Worm (Caenorhabditis elegans) whole organism, L2 larva: ENCODE data around the gene C54C6.5.
A peak's percentile ranks its signal among the peaks of the same experiment; 100 is the strongest.

Experiments used
- F13H6.1 ChIP-seq: sonication (generic microtip); optimal IDR thresholded peaks from 2 replicates; lab custom pipeline; 2016; ENCODE audit warnings: missing genetic modification characterization, missing compliant biosample characterization
- R02D3.7 ChIP-seq: fragments of 150-350 bp; optimal IDR thresholded peaks from 2 replicates; lab custom pipeline; 2014; ENCODE audit warnings: missing biosample characterization, missing genetic modification characterization
- alr-1 ChIP-seq: fragments of 150-350 bp; optimal IDR thresholded peaks from 2 replicates; lab custom pipeline; 2014; ENCODE audit warnings: missing biosample characterization, missing genetic modification characterization
- aly-2 ChIP-seq: fragments of 150-350 bp; optimal IDR thresholded peaks from 2 replicates; lab custom pipeline; 2014; ENCODE audit warnings: missing biosample characterization, missing genetic modification characterization
- blmp-1 ChIP-seq: sonication (generic microtip); optimal IDR thresholded peaks from 2 replicates; lab custom pipeline; 2017; ENCODE audit warnings: missing genetic modification characterization, mild to moderate bottlenecking, missing compliant biosample characterization, antibody characterized with exemption, moderate library complexity; ENCODE audit not compliant: insufficient read depth
- ceh-16 ChIP-seq: fragments of 150-350 bp; optimal IDR thresholded peaks from 2 replicates; lab custom pipeline; 2014; ENCODE audit warnings: missing biosample characterization, missing genetic modification characterization
- ceh-82 ChIP-seq: fragments of 150-350 bp; optimal IDR thresholded peaks from 2 replicates; lab custom pipeline; 2014; ENCODE audit warnings: missing biosample characterization, missing genetic modification characterization
- crh-2 ChIP-seq: sonication (generic microtip); optimal IDR thresholded peaks from 2 replicates; lab custom pipeline; 2017; ENCODE audit warnings: missing biosample characterization, missing genetic modification characterization
- dmd-4 ChIP-seq: sonication (generic microtip); optimal IDR thresholded peaks from 2 replicates; lab custom pipeline; 2017; ENCODE audit warnings: missing biosample characterization, missing genetic modification characterization
- elt-1 ChIP-seq: fragments of 150-350 bp; optimal IDR thresholded peaks from 2 replicates; lab custom pipeline; 2014; ENCODE audit warnings: missing biosample characterization, missing genetic modification characterization
- lin-13 ChIP-seq: fragments of 150-350 bp; optimal IDR thresholded peaks from 2 replicates; lab custom pipeline; 2014; ENCODE audit warnings: missing biosample characterization, missing genetic modification reagents, missing genetic modification characterization
- lsy-2 ChIP-seq, 2 experiments: fragments of 150-350 bp in 1 of 2; sonication (generic microtip) in 1 of 2; optimal IDR thresholded peaks; 2 replicates each; lab custom pipeline; 2014 to 2017; ENCODE audit warnings: missing biosample characterization in 2 of 2, missing genetic modification characterization in 2 of 2
- nhr-11 ChIP-seq: fragments of 150-350 bp; optimal IDR thresholded peaks from 2 replicates; lab custom pipeline; 2014; ENCODE audit warnings: missing biosample characterization, missing genetic modification characterization
- nhr-12 ChIP-seq: fragments of 150-350 bp; optimal IDR thresholded peaks from 2 replicates; lab custom pipeline; 2014; ENCODE audit warnings: missing biosample characterization, missing genetic modification characterization
- nhr-23 ChIP-seq: fragments of 150-350 bp; optimal IDR thresholded peaks from 2 replicates; lab custom pipeline; 2014; ENCODE audit warnings: missing biosample characterization, missing genetic modification reagents, missing genetic modification characterization
- skn-1 ChIP-seq: sonication (generic microtip); optimal IDR thresholded peaks from 2 replicates; lab custom pipeline; 2017; ENCODE audit warnings: missing biosample characterization, missing genetic modification characterization
- sma-3 ChIP-seq: sonication (generic microtip); optimal IDR thresholded peaks from 2 replicates; lab custom pipeline; 2016; ENCODE audit warnings: missing genetic modification reagents, missing genetic modification characterization, missing compliant biosample characterization
- sma-9 ChIP-seq, 2 experiments: fragments of 150-350 bp in 1 of 2; sonication (generic microtip) in 1 of 2; optimal IDR thresholded peaks; 2 replicates each; lab custom pipeline; 2014 to 2016; ENCODE audit warnings: missing genetic modification characterization in 2 of 2, mild to moderate bottlenecking in 1 of 2, missing biosample characterization in 1 of 2, missing compliant biosample characterization in 1 of 2, missing genetic modification reagents in 1 of 2, moderate library complexity in 1 of 2
- unc-55 ChIP-seq: fragments of 150-350 bp; sonication (generic microtip); optimal IDR thresholded peaks from 3 replicates; lab custom pipeline; 2014; ENCODE audit warnings: missing biosample characterization, missing genetic modification reagents, missing genetic modification characterization
- unc-62 ChIP-seq: fragments of 150-350 bp; optimal IDR thresholded peaks from 2 replicates; lab custom pipeline; 2014; ENCODE audit warnings: missing biosample characterization, missing genetic modification reagents, missing genetic modification characterization
- ztf-1 ChIP-seq: fragments of 200-800 bp; sonication (Bioruptor generic); conservative IDR thresholded peaks from 2 replicates; pipeline ENCODE4 v1.3.6; 2022; ENCODE audit warnings: missing genetic modification characterization, missing compliant biosample characterization
- ztf-11 ChIP-seq: sonication (generic microtip); optimal IDR thresholded peaks from 2 replicates; lab custom pipeline; 2017; ENCODE audit warnings: missing biosample characterization, missing genetic modification characterization

Gene C54C6.5

ce11 chrIII:3505051-3505548 lies 44.5 kb downstream of the C54C6.5 start, which contains the start of gene lias-1 (continued):
- TF ChIP-seq R02D3.7 (tag; lab: Kevin White, UChicago) (no peak), ztf-11 (tag; lab: Kevin White, UChicago) (no peak), dmd-4 (tag; lab: Kevin White, UChicago) (no peak), unc-55 (GFP tag; lab: Kevin White, UChicago) (peak; percentile 93), ceh-16 (peak; percentile 23), lsy-2 (tag; optimal IDR thresholded peaks at IDR 0.05; lab: Kevin White, UChicago) (peak; percentile 91 to 98), unc-62 (GFP tag; lab: Kevin White, UChicago) (no peak)

ce11 chrIII:3504239-3504638 lies 45.4 kb downstream of the C54C6.5 start:
- TF ChIP-seq crh-2 (tag; lab: Kevin White, UChicago) (no peak), nhr-11 (no peak), nhr-12 (no peak), aly-2 (no peak), alr-1 (tag; lab: Kevin White, UChicago) (no peak)

- TF ChIP-seq ceh-82 (tag; lab: Kevin White, UChicago) (no peak), ceh-16 (no peak), nhr-12 (no peak), dmd-4 (tag; lab: Kevin White, UChicago) (no peak)
Observed at ce11 chrIII:3503286-3503685, 46.4 kb downstream of the C54C6.5 start, which contains the start of gene rpl-16. TSS of gene rpl-16 (minus strand) at chrIII:3503604.

ce11 chrIII:3502215-3502838 lies 47.3 kb downstream of the C54C6.5 start, which contains the start of gene M01F1.8:
TSS of gene M01F1.8 (minus strand) at chrIII:3502549.
- TF ChIP-seq nhr-23 (tag; lab: Kevin White, UChicago) (no peak), sma-9 (GFP tag; optimal IDR thresholded peaks at IDR 0.05; lab: Kevin White, UChicago) (no peak), sma-9 (tag; optimal IDR thresholded peaks at IDR 0.05; lab: Kevin White, UChicago) (no peak), lin-13 (no peak)

ce11 chrIII:3499850-3500249 lies 49.8 kb downstream of the C54C6.5 start:
- TF ChIP-seq R02D3.7 (tag; lab: Kevin White, UChicago) (no peak), skn-1 (tag; lab: Kevin White, UChicago) (no peak), nhr-23 (tag; lab: Kevin White, UChicago) (no peak), dmd-4 (tag; lab: Kevin White, UChicago) (no peak), ztf-1 (no peak), unc-55 (GFP tag; lab: Kevin White, UChicago) (peak; percentile 57), elt-1 (tag; lab: Kevin White, UChicago) (no peak), F13H6.1 (tag; lab: Kevin White, UChicago) (peak; percentile 16), blmp-1 (tag; lab: Kevin White, UChicago) (no peak), sma-3 (peak; percentile 5)
- TF ChIP-seq, all 48 proteins: peak for 3
